Fruit fly (Drosophila melanogaster) whole organism, embryonic: Measurements from ENCODE around the gene drongo.

Experiments
- C15 ChIP-seq: fragments of 200-800 bp; sonication (Bioruptor generic); IDR thresholded peaks from 3 replicates; pipeline ENCODE4 v1.3.6; 2022; ENCODE audit warnings: missing biosample characterization, missing genetic modification characterization
- CG11247 ChIP-seq: fragments of 200-800 bp; sonication (Bioruptor generic); IDR thresholded peaks from 2 replicates; pipeline ENCODE4 v1.3.6; 2022; ENCODE audit warnings: missing biosample characterization, missing genetic modification characterization
- CG11560 ChIP-seq: fragments of 200-800 bp; sonication (Bioruptor generic); IDR thresholded peaks from 3 replicates; pipeline ENCODE4 v1.3.6; 2022; ENCODE audit warnings: missing biosample characterization, missing genetic modification characterization
- CG11695 ChIP-seq: fragments of 200-800 bp; sonication (Bioruptor generic); IDR thresholded peaks from 3 replicates; pipeline ENCODE4 v1.3.6; 2022; ENCODE audit warnings: missing biosample characterization, missing genetic modification characterization
- CG14050 ChIP-seq: fragments of 200-800 bp; sonication (Bioruptor generic); IDR thresholded peaks from 3 replicates; pipeline ENCODE4 v1.3.6; 2022; ENCODE audit warnings: missing biosample characterization, missing genetic modification characterization
- CG14441 ChIP-seq: fragments of 200-800 bp; sonication (Bioruptor generic); IDR thresholded peaks from 2 replicates; pipeline ENCODE4 v1.3.6; 2022; ENCODE audit warnings: missing biosample characterization, missing genetic modification characterization
- CG14710 ChIP-seq: fragments of 200-800 bp; sonication (Bioruptor generic); optimal IDR thresholded peaks from 3 replicates; lab custom pipeline; 2019; ENCODE audit warnings: missing biosample characterization, mild to moderate bottlenecking, missing genetic modification characterization, moderate library complexity
- CG15514 ChIP-seq: fragments of 200-800 bp; sonication (Bioruptor generic); optimal IDR thresholded peaks from 3 replicates; lab custom pipeline; 2017; ENCODE audit warnings: missing biosample characterization, missing genetic modification characterization, mild to moderate bottlenecking, moderate library complexity, missing genetic modification reagents
- CG1792 ChIP-seq: fragments of 200-800 bp; sonication (Bioruptor generic); optimal IDR thresholded peaks from 2 replicates; lab custom pipeline; 2016; ENCODE audit warnings: missing biosample characterization, missing genetic modification characterization
- CG18011 ChIP-seq: fragments of 200-800 bp; sonication (Bioruptor generic); optimal IDR thresholded peaks from 2 replicates; lab custom pipeline; 2017; ENCODE audit warnings: missing biosample characterization, missing genetic modification characterization, mild to moderate bottlenecking, moderate library complexity, missing genotype
- CG18476 ChIP-seq: fragments of 200-800 bp; sonication (Bioruptor generic); optimal IDR thresholded peaks from 2 replicates; lab custom pipeline; 2016; ENCODE audit warnings: missing biosample characterization, mild to moderate bottlenecking, missing genetic modification characterization
- CG3995 ChIP-seq: fragments of 200-800 bp; sonication (Bioruptor generic); optimal IDR thresholded peaks from 3 replicates; lab custom pipeline; 2016; ENCODE audit warnings: missing biosample characterization, missing genetic modification characterization
- CG7556 ChIP-seq: fragments of 200-800 bp; sonication (Bioruptor generic); optimal IDR thresholded peaks from 2 replicates; lab custom pipeline; 2017; ENCODE audit warnings: missing biosample characterization, mild to moderate bottlenecking, missing genetic modification characterization
- CG7745 ChIP-seq: fragments of 200-800 bp; sonication (Bioruptor generic); optimal IDR thresholded peaks from 2 replicates; lab custom pipeline; 2018; ENCODE audit warnings: missing biosample characterization, mild to moderate bottlenecking, missing genetic modification characterization, moderate library complexity
- CG8281 ChIP-seq: fragments of 200-800 bp; sonication (Bioruptor generic); optimal IDR thresholded peaks from 2 replicates; lab custom pipeline; 2018; ENCODE audit warnings: missing biosample characterization, mild to moderate bottlenecking, missing genetic modification characterization, moderate library complexity
- CG8388 ChIP-seq: fragments of 200-800 bp; sonication (Bioruptor generic); optimal IDR thresholded peaks from 2 replicates; lab custom pipeline; 2019; ENCODE audit warnings: missing biosample characterization, mild to moderate bottlenecking, missing genetic modification characterization, moderate library complexity
- Dp ChIP-seq: fragments of 200-800 bp; sonication (Bioruptor generic); optimal IDR thresholded peaks from 2 replicates; lab custom pipeline; 2018; ENCODE audit warnings: missing biosample characterization, mild to moderate bottlenecking, missing genetic modification characterization, moderate library complexity
- Fer3 ChIP-seq: fragments of 200-800 bp; sonication (Bioruptor generic); optimal IDR thresholded peaks from 2 replicates; lab custom pipeline; 2018; ENCODE audit warnings: missing biosample characterization, mild to moderate bottlenecking, missing genetic modification characterization, moderate library complexity
- Lim3 ChIP-seq: fragments of 200-800 bp; sonication (Bioruptor generic); IDR thresholded peaks from 2 replicates; pipeline ENCODE4 v1.3.6; 2022; ENCODE audit warnings: missing biosample characterization, missing genetic modification characterization
- Max ChIP-seq: fragments of 200-800 bp; sonication (Bioruptor generic); optimal IDR thresholded peaks from 2 replicates; lab custom pipeline; 2016; ENCODE audit warnings: missing biosample characterization, mild to moderate bottlenecking, missing genetic modification characterization
- NK7.1 ChIP-seq: fragments of 200-800 bp; sonication (Bioruptor generic); optimal IDR thresholded peaks from 3 replicates; lab custom pipeline; 2016; ENCODE audit warnings: missing biosample characterization, missing genetic modification characterization
- Ravus ChIP-seq: fragments of 200-800 bp; sonication (Bioruptor generic); IDR thresholded peaks from 2 replicates; pipeline ENCODE4 v1.3.6; 2022; ENCODE audit warnings: missing biosample characterization, missing genetic modification characterization
- Rfx ChIP-seq: fragments of 200-800 bp; sonication (Bioruptor generic); IDR thresholded peaks from 2 replicates; pipeline ENCODE4 v1.3.6; 2022; ENCODE audit warnings: missing biosample characterization, missing genetic modification characterization
- Sry-δ ChIP-seq: fragments of 200-800 bp; sonication (Bioruptor generic); optimal IDR thresholded peaks from 2 replicates; lab custom pipeline; 2016; ENCODE audit warnings: missing biosample characterization, missing genetic modification characterization
- Stat92E ChIP-seq, 3 experiments: fragments of >200 bp in 2 of 3; fragments of 200-800 bp in 1 of 3; sonication (Bioruptor generic) in 1 of 3; optimal IDR thresholded peaks; 2 replicates each; lab custom pipeline; 2017 to 2019; ENCODE audit warnings: missing biosample characterization in 3 of 3, missing genetic modification characterization in 3 of 3, mild to moderate bottlenecking in 1 of 3, moderate library complexity in 1 of 3
- Vsx1 ChIP-seq: fragments of 200-800 bp; sonication (Bioruptor generic); optimal IDR thresholded peaks from 2 replicates; lab custom pipeline; 2017; ENCODE audit warnings: missing biosample characterization, mild to moderate bottlenecking, missing genetic modification characterization, missing genetic modification reagents
- ac ChIP-seq: fragments of 200-800 bp; sonication (Bioruptor generic); optimal IDR thresholded peaks from 3 replicates; lab custom pipeline; 2017; ENCODE audit warnings: missing biosample characterization, mild to moderate bottlenecking, missing genetic modification characterization
- ap ChIP-seq: fragments of 200-800 bp; sonication (Bioruptor generic); IDR thresholded peaks from 2 replicates; pipeline ENCODE4 v1.3.6; 2022; ENCODE audit warnings: missing biosample characterization, missing genetic modification characterization
- ato ChIP-seq: fragments of 200-800 bp; sonication (Bioruptor generic); IDR thresholded peaks from 2 replicates; pipeline ENCODE4 v1.3.6; 2022; ENCODE audit warnings: missing biosample characterization, missing genetic modification characterization; ENCODE audit not compliant: partially characterized antibody
- az2 ChIP-seq: fragments of 200-800 bp; sonication (Bioruptor generic); optimal IDR thresholded peaks from 3 replicates; lab custom pipeline; 2016; ENCODE audit warnings: missing biosample characterization, missing genetic modification characterization
- bbx ChIP-seq: fragments of 200-800 bp; sonication (Bioruptor generic); IDR thresholded peaks from 2 replicates; pipeline ENCODE4 v1.3.6; 2022; ENCODE audit warnings: missing biosample characterization, missing genetic modification characterization; ENCODE audit not compliant: partially characterized antibody
- dati ChIP-seq: fragments of 200-800 bp; sonication (Bioruptor generic); IDR thresholded peaks from 2 replicates; pipeline ENCODE4 v1.3.6; 2022; ENCODE audit warnings: missing biosample characterization, missing genetic modification characterization
- eve ChIP-seq, 2 experiments: fragments of >200 bp; optimal IDR thresholded peaks; 2 replicates each; lab custom pipeline; 2017; ENCODE audit warnings: missing biosample characterization in 2 of 2, missing genetic modification characterization in 2 of 2
- gro ChIP-seq: fragments of 200-800 bp; sonication (Bioruptor generic); optimal IDR thresholded peaks from 2 replicates; lab custom pipeline; 2016; ENCODE audit warnings: missing biosample characterization, missing genetic modification characterization
- gsb-n ChIP-seq: fragments of 200-800 bp; sonication (Bioruptor generic); optimal IDR thresholded peaks from 3 replicates; lab custom pipeline; 2018; ENCODE audit warnings: missing biosample characterization, mild to moderate bottlenecking, missing genetic modification characterization
- hkb ChIP-seq, 2 experiments: fragments of 200-800 bp in 1 of 2; fragments of >200 bp in 1 of 2; sonication (Bioruptor generic) in 1 of 2; IDR thresholded peaks in 1 of 2; optimal IDR thresholded peaks in 1 of 2; 2 replicates each; pipeline versions ENCODE4 v1.3.6 to Lab custom; 2017 to 2022; ENCODE audit warnings: missing biosample characterization in 1 of 2, missing genetic modification characterization in 1 of 2
- jigr1 ChIP-seq: fragments of 200-800 bp; sonication (Bioruptor generic); IDR thresholded peaks from 3 replicates; pipeline ENCODE4 v1.3.6; 2022; ENCODE audit warnings: missing biosample characterization, missing genetic modification characterization
- mirr ChIP-seq: fragments of 200-800 bp; sonication (Bioruptor generic); optimal IDR thresholded peaks from 3 replicates; lab custom pipeline; 2018; ENCODE audit warnings: missing biosample characterization, mild to moderate bottlenecking, missing genetic modification characterization
- oc ChIP-seq: fragments of 200-800 bp; sonication (Bioruptor generic); optimal IDR thresholded peaks from 2 replicates; lab custom pipeline; 2018; ENCODE audit warnings: missing biosample characterization, mild to moderate bottlenecking, missing genetic modification characterization, moderate library complexity
- pfk ChIP-seq: fragments of 200-800 bp; sonication (Bioruptor generic); optimal IDR thresholded peaks from 2 replicates; lab custom pipeline; 2018; ENCODE audit warnings: missing biosample characterization, mild to moderate bottlenecking, missing genetic modification characterization, moderate library complexity
- prd ChIP-seq, 3 experiments: fragments of >200 bp in 2 of 3; fragments of 200-800 bp in 1 of 3; sonication (Bioruptor generic) in 1 of 3; optimal IDR thresholded peaks in 2 of 3; IDR thresholded peaks in 1 of 3; 2 replicates in 2 of 3; 3 replicates in 1 of 3; pipeline versions ENCODE4 v1.3.6 to Lab custom; 2017 to 2022; ENCODE audit warnings: missing biosample characterization in 1 of 3, missing genetic modification characterization in 1 of 3
- shn ChIP-seq: fragments of 200-800 bp; sonication (Bioruptor generic); optimal IDR thresholded peaks from 3 replicates; lab custom pipeline; 2016; ENCODE audit warnings: missing biosample characterization, missing genetic modification characterization
- slbo ChIP-seq: fragments of 200-800 bp; sonication (Bioruptor generic); IDR thresholded peaks from 2 replicates; pipeline ENCODE4 v1.3.6; 2022; ENCODE audit warnings: missing biosample characterization, missing genetic modification characterization
- so ChIP-seq: fragments of 200-800 bp; sonication (Bioruptor generic); IDR thresholded peaks from 3 replicates; pipeline ENCODE4 v1.3.6; 2022; ENCODE audit warnings: missing biosample characterization, missing genetic modification characterization
- stwl ChIP-seq: fragments of 200-800 bp; sonication (Bioruptor generic); optimal IDR thresholded peaks from 3 replicates; lab custom pipeline; 2018; ENCODE audit warnings: missing biosample characterization, mild to moderate bottlenecking, missing genetic modification characterization, moderate library complexity
- tna ChIP-seq: fragments of 200-800 bp; sonication (Bioruptor generic); IDR thresholded peaks from 2 replicates; pipeline ENCODE4 v1.3.6; 2022; ENCODE audit warnings: missing biosample characterization, missing genetic modification characterization; ENCODE audit not compliant: partially characterized antibody
- wor ChIP-seq: fragments of 200-800 bp; sonication (Bioruptor generic); IDR thresholded peaks from 2 replicates; pipeline ENCODE4 v1.3.6; 2022; ENCODE audit warnings: missing biosample characterization, missing genetic modification characterization
- zfh1 ChIP-seq: fragments of 200-800 bp; sonication (Bioruptor generic); IDR thresholded peaks from 3 replicates; pipeline ENCODE4 v1.3.6; 2022; ENCODE audit warnings: missing biosample characterization, missing genetic modification characterization

Gene drongo

DNA sequence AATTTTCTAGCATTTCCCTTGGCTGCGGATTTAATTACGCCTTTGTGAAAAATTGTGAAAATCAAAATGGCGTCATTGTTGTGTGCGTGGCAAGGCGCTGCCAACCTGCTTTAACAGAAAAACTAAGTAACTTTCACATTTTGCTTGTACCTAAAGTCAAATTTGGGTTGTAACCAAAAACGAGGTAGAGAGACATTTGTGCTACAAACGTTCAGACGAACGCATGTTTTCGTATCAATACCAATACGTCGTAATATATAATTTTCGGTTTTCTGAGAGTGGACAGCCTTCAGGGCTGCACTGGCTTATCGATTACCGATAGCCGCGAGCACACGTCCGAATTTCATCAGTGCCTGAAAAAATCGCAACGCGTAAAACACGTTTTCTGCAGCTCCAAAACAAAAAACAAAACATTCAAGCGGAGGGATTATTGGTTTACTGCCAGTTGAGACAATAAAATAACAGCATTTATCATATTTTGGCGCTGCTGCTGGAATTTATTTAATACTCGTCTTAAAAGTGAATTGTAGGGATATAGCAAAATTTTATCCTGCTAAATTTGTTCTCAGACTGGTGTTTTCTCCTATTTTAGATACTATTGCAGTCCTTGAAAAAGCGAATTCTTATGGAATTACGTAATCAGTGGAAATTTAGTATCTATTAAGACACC, 20.0 kb upstream of the drongo start (continued):
- TF ChIP-seq gro (GFP tag; lab: Kevin White, UChicago) (peak; percentile 50), wor (GFP tag; lab: Robert Waterston, UW) (no peak), CG14441 (peak; percentile 74), ato (GFP tag; lab: Robert Waterston, UW) (no peak), CG8281 (no peak), gsb-n (tag; lab: Kevin White, UChicago) (peak; percentile 46), CG1792 (GFP tag; lab: Kevin White, UChicago) (no peak), Rfx (GFP tag; lab: Robert Waterston, UW) (peak; percentile 76), CG11560 (peak; percentile 55; the same call in 2 of the 3 replicates), oc (peak; percentile 50), C15 (GFP tag; lab: Robert Waterston, UW) (0 out of 3 replicates have a peak, but pooled peaks have one; percentile 44), slbo (GFP tag; lab: Robert Waterston, UW) (peak; percentile 79), az2 (peak; percentile 74), CG7745 (no peak), CG14710 (peak; percentile 39), CG7556 (GFP tag; lab: Kevin White, UChicago) (peak; percentile 61), NK7.1 (peak; percentile 50), shn (GFP tag; lab: Kevin White, UChicago) (peak; percentile 41), Max (GFP tag; lab: Kevin White, UChicago) (peak; percentile 75), zfh1 (GFP tag; lab: Robert Waterston, UW) (peak; percentile 76), CG14050 (GFP tag; lab: Robert Waterston, UW) (peak; percentile 24; the same call in 2 of the 3 replicates), so (GFP tag; lab: Robert Waterston, UW) (peak; percentile 65; the same call in 1 of the 3 replicates), Ravus (GFP tag; lab: Robert Waterston, UW) (no peak), CG11695 (GFP tag; lab: Robert Waterston, UW) (peak; percentile 54; the same call in 2 of the 3 replicates), prd (optimal IDR thresholded peaks at IDR 0.05; lab: Kevin White, UChicago) (no peak), prd (GFP tag; IDR thresholded peaks at IDR 0.05; lab: Robert Waterston, UW) (peak; percentile 75), bbx (no peak; the same call in 1 of the 2 replicates), mirr (no peak), ap (GFP tag; lab: Robert Waterston, UW) (peak; percentile 46), Sry-δ (GFP tag; lab: Kevin White, UChicago) (peak; percentile 62), stwl (peak; percentile 26), jigr1 (GFP tag; lab: Robert Waterston, UW) (no peak), CG11247 (GFP tag; lab: Robert Waterston, UW) (no peak), pfk (GFP tag; lab: Kevin White, UChicago) (no peak), Lim3 (GFP tag; lab: Robert Waterston, UW) (no peak), Dp (no peak), Vsx1 (GFP tag; lab: Kevin White, UChicago) (no peak), dati (GFP tag; lab: Robert Waterston, UW) (0 out of 2 replicates have a peak, but pooled peaks have one; percentile 10), ac (GFP tag; lab: Kevin White, UChicago) (no peak), CG18011 (GFP tag; lab: Kevin White, UChicago) (peak; percentile 68), Fer3 (peak; percentile 48), CG8388 (GFP tag; lab: Kevin White, UChicago) (peak; percentile 35), eve (GFP tag; optimal IDR thresholded peaks at IDR 0.05; lab: Kevin White, UChicago) (no peak), tna (GFP tag; lab: Robert Waterston, UW) (no peak), hkb (optimal IDR thresholded peaks at IDR 0.05; lab: Kevin White, UChicago) (peak; percentile 42), hkb (GFP tag; IDR thresholded peaks at IDR 0.05; lab: Robert Waterston, UW) (peak; percentile 55), CG3995 (GFP tag; lab: Kevin White, UChicago) (peak; percentile 38), Stat92E (GFP tag; optimal IDR thresholded peaks at IDR 0.05; lab: Kevin White, UChicago) (no peak), CG15514 (GFP tag; lab: Kevin White, UChicago) (peak; percentile 73), CG18476 (GFP tag; lab: Kevin White, UChicago) (peak; percentile 62)
